Worm (Caenorhabditis elegans): ENCODE data around the gene Y48A6B.9.

DNA sequence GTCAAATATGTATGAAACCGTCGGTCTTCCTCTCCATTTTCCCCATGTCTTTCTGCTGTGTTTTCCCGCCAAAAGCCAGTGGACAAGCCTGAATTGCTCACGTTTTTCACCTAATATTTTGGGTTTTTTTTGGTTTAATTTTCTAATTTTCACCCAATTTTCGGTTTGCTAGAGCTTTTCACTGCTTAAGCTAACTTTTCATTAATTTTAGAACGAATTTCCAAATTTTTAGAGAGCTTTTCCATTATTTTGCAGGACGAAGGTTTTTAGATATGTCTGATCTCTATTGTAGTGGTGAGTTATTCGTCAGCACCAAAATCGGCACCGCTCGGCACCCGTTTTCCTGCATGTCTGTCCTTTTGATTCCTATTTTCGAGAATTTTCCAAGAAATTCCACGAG is 20.6 kb downstream of the Y48A6B.9 start:
- TF ChIP-seq elt-3 (tag; optimal IDR thresholded peaks at IDR 0.05) = no peak
- no peak for TF ChIP-seq ces-1 (GFP tag; optimal IDR thresholded peaks at IDR 0.05)
- TF ChIP-seq unc-62 (GFP tag; optimal IDR thresholded peaks at IDR 0.05) = no peak
- TF ChIP-seq lsy-2 (tag; optimal IDR thresholded peaks at IDR 0.05) = no peak
- no peak for TF ChIP-seq lin-13 (tag; optimal IDR thresholded peaks at IDR 0.05)
